Worm (Caenorhabditis elegans): ENCODE results near the gene kvs-5.

Gene kvs-5

DNA sequence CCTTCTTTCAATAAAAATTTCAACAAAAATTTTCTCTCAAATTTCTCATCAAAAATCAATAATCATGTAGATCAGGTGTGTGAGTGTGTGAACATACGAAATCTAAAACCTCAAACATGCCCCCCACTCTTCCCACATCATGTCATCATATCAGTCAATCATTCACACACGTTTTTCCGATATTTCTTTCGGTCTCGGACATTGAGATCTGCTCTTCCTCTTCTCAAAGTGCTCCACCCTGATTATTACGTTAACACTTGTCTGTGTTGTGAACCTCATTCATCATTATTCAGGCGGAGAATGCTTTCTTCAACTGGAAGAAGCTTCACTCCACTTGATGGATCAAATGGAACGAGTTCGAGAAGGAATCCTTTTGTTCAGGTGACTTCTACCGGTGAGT, at the start of gene kvs-5:
kvs-5 (plus strand) TSS at position 301 of the 400 bp plus-strand sequence.
- TF ChIP-seq sptf-2 (GFP tag; optimal IDR thresholded peaks at IDR 0.05) (no peak), Y53F4B.3 (GFP tag; IDR thresholded peaks at IDR 0.05) (no peak), B0019.2 (GFP tag; conservative IDR thresholded peaks at IDR 0.05) (no peak), F55B11.4 (tag; optimal IDR thresholded peaks at IDR 0.05; ENCODE audit: borderline replicate concordance, insufficient read depth) (no peak), snpc-1.1 (tag; optimal IDR thresholded peaks at IDR 0.05; ENCODE audit: insufficient read depth) (no peak), hsf-1 (GFP tag; IDR thresholded peaks at IDR 0.05) (no peak), nhr-179 (tag; optimal IDR thresholded peaks at IDR 0.05) (no peak), egl-44 (GFP tag; IDR thresholded peaks at IDR 0.05) (no peak)

DNA sequence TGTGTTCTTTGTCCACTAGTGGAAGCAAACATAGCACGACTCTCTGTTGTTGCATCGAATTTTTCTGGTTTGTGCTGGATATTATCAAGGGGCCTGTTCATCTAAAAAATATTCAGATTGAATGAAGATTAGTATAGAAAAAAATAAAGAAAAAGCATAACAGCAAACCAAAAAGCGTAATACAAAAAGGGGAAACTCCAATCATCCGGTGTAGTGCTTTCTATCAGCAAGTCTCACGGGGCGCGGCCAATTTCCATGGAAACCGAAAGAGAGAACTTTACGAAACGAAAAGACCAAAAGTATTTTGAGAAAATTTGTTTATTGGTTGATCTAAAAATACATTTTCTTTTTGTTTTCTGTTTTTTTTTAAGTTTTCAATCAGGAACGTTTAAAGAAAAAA, 38.2 kb upstream of the kvs-5 start, which contains the start of gene Y55F3C.17:
Y55F3C.17 (minus strand) TSS at position 101 of the 400 bp plus-strand sequence.
- TF ChIP-seq mcd-1 (GFP tag; IDR thresholded peaks at IDR 0.05) = no peak
- TF ChIP-seq hmg-1.2 (GFP tag; IDR thresholded peaks at IDR 0.05) = no peak
- no peak for TF ChIP-seq somi-1 (GFP tag; optimal IDR thresholded peaks at IDR 0.05)
- no peak for TF ChIP-seq atf-7 (tag; optimal IDR thresholded peaks at IDR 0.05)

DNA sequence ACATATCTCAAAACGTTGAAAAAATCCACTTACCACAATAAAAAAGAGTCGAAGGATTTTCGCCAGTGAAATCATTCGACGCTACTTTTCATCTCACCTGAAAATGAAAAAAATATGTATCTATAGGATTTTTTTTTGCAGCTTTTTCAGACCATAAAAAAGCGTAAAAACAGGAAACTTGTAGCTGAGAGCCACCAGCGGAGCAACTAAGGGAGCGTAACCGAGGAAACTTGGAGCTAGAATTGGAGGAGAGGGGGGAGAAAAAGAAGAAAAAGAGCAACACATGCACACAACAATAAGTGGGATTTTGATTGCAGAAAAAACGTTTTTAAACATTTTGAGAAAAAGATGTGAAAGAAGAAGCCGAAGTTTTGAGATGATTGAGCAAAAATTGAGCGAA, 28.9 kb upstream of the kvs-5 start, which contains the start of gene cutl-26:
cutl-26 (minus strand) TSS at position 101 of the 400 bp plus-strand sequence.
- TF ChIP-seq T26A5.8 (tag; optimal IDR thresholded peaks at IDR 0.05) (no peak), bed-2 (GFP tag; IDR thresholded peaks at IDR 0.05) (no peak), snpc-4 (GFP tag; optimal IDR thresholded peaks at IDR 0.05) (no peak), snpc-4 (tag; optimal IDR thresholded peaks at IDR 0.05) (no peak), snpc-1.3 (tag; optimal IDR thresholded peaks at IDR 0.05; ENCODE audit: insufficient read depth) (no peak), ceh-100 (GFP tag; IDR thresholded peaks at IDR 0.05) (no peak)

DNA sequence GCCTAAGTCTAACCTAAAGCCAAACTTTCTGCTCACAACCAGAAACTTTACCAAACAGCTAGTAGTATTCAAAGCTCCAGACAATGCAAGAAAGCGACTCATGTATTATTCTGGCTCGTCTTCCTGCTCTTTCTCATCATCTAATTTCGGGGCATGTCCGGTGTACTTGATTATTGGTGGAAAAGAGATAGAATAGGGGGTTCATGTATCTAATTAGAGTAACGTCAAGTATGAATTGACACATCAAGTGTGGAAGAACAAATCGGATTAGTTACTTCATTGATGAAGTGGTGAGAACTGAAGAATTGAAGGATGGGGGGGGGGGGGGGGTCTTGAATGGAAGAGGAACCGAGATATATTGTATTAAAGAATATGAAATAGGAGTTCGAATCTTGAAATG, 21.1 kb upstream of the kvs-5 start:
- no peak for TF ChIP-seq ceh-79 (tag; optimal IDR thresholded peaks at IDR 0.05)
- no peak for TF ChIP-seq athp-1 (tag; optimal IDR thresholded peaks at IDR 0.05)
- no peak for TF ChIP-seq zim-3 (tag; optimal IDR thresholded peaks at IDR 0.05)
- TF ChIP-seq pbrm-1 (GFP tag; IDR thresholded peaks at IDR 0.05) = no peak
- no peak for TF ChIP-seq ztf-25 (GFP tag; IDR thresholded peaks at IDR 0.05)
- TF ChIP-seq cebp-2 (GFP tag; IDR thresholded peaks at IDR 0.05) = no peak
- TF ChIP-seq Y95B8A.8 (GFP tag; IDR thresholded peaks at IDR 0.05) = no peak
- TF ChIP-seq Y53F4B.3 (GFP tag; IDR thresholded peaks at IDR 0.05) = no peak
- no peak for TF ChIP-seq tbx-9 (tag; optimal IDR thresholded peaks at IDR 0.05; ENCODE audit: borderline replicate concordance)

DNA sequence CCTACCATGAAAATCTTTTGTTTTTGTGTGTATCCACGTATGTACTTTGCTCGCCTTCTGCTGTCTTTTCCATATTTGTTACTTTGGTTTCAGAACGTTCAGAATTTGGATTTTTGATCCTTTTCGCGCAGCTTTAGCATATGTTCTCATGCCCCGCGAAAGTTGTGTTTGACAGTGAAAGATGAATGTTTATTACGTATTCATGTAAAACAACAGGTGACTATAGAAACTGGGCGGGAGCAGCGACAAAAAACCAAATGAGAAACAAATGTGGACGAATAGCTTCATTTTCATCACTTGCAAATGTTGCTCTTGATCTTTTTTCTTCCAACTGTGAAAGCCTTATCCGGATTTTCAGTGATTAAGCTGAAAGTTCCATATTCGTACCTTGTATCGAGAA, 20.2 kb upstream of the kvs-5 start, which contains the start of gene clec-164:
clec-164 (plus strand) TSS at position 301 of the 400 bp plus-strand sequence.
- no peak for TF ChIP-seq hlh-26 (GFP tag; conservative IDR thresholded peaks at IDR 0.05)
- no peak for TF ChIP-seq bed-1 (GFP tag; IDR thresholded peaks at IDR 0.05)
- no peak for TF ChIP-seq F22D6.2 (tag; optimal IDR thresholded peaks at IDR 0.05)
- no peak for TF ChIP-seq fkh-3 (tag; optimal IDR thresholded peaks at IDR 0.05)
- no peak for TF ChIP-seq nhr-80 (tag; optimal IDR thresholded peaks at IDR 0.05)
- TF ChIP-seq tbp1 (GFP tag; optimal IDR thresholded peaks at IDR 0.05) = no peak
- no peak for TF ChIP-seq F55B11.4 (tag; optimal IDR thresholded peaks at IDR 0.05; ENCODE audit: borderline replicate concordance, insufficient read depth)
- no peak for TF ChIP-seq egrh-3 (GFP tag; IDR thresholded peaks at IDR 0.05)
- TF ChIP-seq let-607 (tag; optimal IDR thresholded peaks at IDR 0.05) = no peak

Measured in whole organism, young adult.